Worm (Caenorhabditis elegans): ENCODE data around the gene dld-1.

Gene dld-1

ce11 chrIV:14480565-14480964, 16.2 kb downstream of the dld-1 start:
- peak; percentile 57; the same call in 1 of the 2 replicates for TF ChIP-seq snpc-1.2 (GFP tag; IDR thresholded peaks at IDR 0.05)

DNA sequence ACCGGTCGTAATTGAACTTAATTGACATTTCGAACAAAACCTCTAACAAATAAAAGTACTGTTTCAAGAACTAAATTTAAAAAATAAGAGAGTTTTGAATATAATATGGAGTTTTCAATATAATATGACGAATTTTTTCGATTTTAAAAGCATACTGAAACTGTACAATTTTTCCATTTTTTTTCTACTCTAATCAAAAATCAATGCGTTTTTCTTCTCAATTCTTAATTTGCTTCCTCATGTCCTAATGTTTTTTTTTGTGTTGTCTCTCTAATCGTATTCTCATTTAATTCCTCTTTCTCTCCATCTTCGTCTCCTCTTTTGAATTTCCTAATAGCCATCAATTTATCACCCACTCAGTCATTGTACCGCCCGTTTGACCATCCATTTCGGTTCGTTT, 17.7 kb downstream of the dld-1 start, which contains the start of gene Y57G11A.4:
Gene Y57G11A.4, plus strand, starts transcription at position 301 of the 400 bp plus-strand sequence.
- peak; percentile 42 for TF ChIP-seq nhr-28 (tag; optimal IDR thresholded peaks at IDR 0.05)
- no peak for TF ChIP-seq mdt-29 (GFP tag; IDR thresholded peaks at IDR 0.05)

ce11 chrIV:14483427-14483826, 19.1 kb downstream of the dld-1 start:
- TF ChIP-seq dve-1 (tag; optimal IDR thresholded peaks at IDR 0.05; ENCODE audit: insufficient read depth), result peak; percentile 2
- no peak for TF ChIP-seq daf-16 (GFP tag; optimal IDR thresholded peaks at IDR 0.05)
- peak; percentile 41 for TF ChIP-seq daf-16 (tag; optimal IDR thresholded peaks at IDR 0.05)
- no peak for TF ChIP-seq lin-15B (tag; optimal IDR thresholded peaks at IDR 0.05)
- TF ChIP-seq nhr-41 (GFP tag; IDR thresholded peaks at IDR 0.05), result no peak
- TF ChIP-seq pqm-1 (tag; optimal IDR thresholded peaks at IDR 0.05), result peak; percentile 47
- TF ChIP-seq dmd-6 (GFP tag; IDR thresholded peaks at IDR 0.05), result peak; percentile 23; the same call in 1 of the 2 replicates

DNA sequence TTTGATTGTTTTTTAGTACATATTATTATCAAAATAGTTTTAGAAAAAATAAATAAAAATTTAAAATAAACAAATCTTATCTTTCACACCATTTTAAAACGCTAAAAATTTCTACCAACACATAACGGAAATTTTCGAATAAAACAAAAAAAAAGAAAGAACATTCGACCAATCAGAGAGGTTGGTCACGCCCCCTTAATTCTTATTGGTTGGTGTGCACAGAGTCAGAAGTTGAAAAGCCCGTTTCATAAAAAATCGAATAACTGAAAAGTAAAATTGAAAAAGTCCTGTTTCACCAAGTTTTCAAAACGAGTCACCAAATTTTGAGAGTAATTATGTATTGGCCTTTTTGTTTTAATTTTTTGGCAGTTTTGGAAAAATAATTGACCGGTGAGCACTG, 26.8 kb downstream of the dld-1 start:
- TF ChIP-seq egl-43 (GFP tag; IDR thresholded peaks at IDR 0.05) (no peak), dmd-8 (GFP tag; IDR thresholded peaks at IDR 0.05) (no peak), hmg-1.1 (GFP tag; IDR thresholded peaks at IDR 0.05) (no peak), mdt-29 (GFP tag; IDR thresholded peaks at IDR 0.05) (no peak), nhr-77 (tag; optimal IDR thresholded peaks at IDR 0.05) (no peak), lin-29 (GFP tag; IDR thresholded peaks at IDR 0.05) (no peak), mes-2 (tag; optimal IDR thresholded peaks at IDR 0.05; ENCODE audit: poor library complexity, severe bottlenecking) (no peak), ctbp-1 (GFP tag; IDR thresholded peaks at IDR 0.05) (no peak), dmd-6 (GFP tag; IDR thresholded peaks at IDR 0.05) (no peak)

DNA sequence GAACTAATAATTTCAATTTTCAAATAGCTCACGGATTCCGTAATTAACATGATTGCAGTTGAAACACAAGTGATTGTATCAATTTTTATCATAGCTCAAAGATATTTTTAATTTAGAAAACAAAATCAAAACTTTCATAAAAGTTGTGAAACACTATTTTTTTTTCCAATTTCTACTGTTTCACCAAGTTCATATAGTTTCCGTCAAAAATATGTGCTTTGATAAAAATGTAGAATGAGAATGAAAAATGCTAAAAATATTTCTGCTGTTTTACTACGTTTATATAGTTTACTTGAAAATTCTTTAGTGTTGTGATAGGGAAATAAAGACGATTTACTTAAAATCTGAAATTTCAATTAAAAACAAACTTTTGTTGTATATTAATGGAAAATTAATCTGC, 31.2 kb downstream of the dld-1 start:
- peak; percentile 74 for TF ChIP-seq snpc-1.2 (GFP tag; IDR thresholded peaks at IDR 0.05)
- TF ChIP-seq unc-62 (GFP tag; optimal IDR thresholded peaks at IDR 0.05 in 1 of 2), result peak in 1 of 2 experiments; percentile 49
- TF ChIP-seq unc-62 (tag; optimal IDR thresholded peaks at IDR 0.05), result no peak
- no peak for TF ChIP-seq hlh-30 (tag; optimal IDR thresholded peaks at IDR 0.05; ENCODE audit: insufficient read depth)

DNA sequence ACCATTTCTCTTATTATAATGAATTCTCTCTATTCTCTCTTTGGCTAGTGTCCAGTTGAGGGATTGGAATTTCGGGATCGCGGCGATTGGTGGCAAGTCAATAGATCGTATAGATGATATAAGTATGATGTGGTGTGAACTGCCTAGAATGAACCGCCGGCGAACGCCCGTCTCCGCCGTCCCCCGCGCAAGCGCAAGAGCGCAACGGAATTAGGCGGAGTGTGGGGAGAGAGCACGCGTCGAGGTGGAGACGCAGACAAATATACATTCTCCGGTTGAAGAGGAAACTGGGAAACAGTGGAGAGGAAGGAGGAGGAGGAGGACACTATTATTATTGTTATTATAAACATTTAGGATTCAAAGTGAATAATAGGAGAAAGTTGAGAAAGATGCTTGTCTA, 32.2 kb downstream of the dld-1 start:
- TF ChIP-seq F10B5.3 (tag; optimal IDR thresholded peaks at IDR 0.05) (peak; percentile 41), set-16 (GFP tag; IDR thresholded peaks at IDR 0.05) (peak; percentile 61), fkh-10 (GFP tag; optimal IDR thresholded peaks at IDR 0.05) (no peak), rbr-2 (tag; optimal IDR thresholded peaks at IDR 0.05) (peak; percentile 19)

ce11 chrIV:14505066-14505465, 40.7 kb downstream of the dld-1 start, which contains the start of gene tag-273:
Gene tag-273 (minus strand): TSS chrIV:14505166.
- TF ChIP-seq vab-7 (GFP tag; IDR thresholded peaks at IDR 0.05) (no peak), mep-1 (tag; optimal IDR thresholded peaks at IDR 0.05) (no peak)

ce11 chrIV:14506042-14506441, 41.7 kb downstream of the dld-1 start:
- TF ChIP-seq snpc-1.2 (GFP tag; IDR thresholded peaks at IDR 0.05) (peak; percentile 55; the same call in 1 of the 2 replicates), lsy-2 (tag; optimal IDR thresholded peaks at IDR 0.05) (no peak), daf-16 (GFP tag; optimal IDR thresholded peaks at IDR 0.05) (peak in 1 of 2 experiments; percentile 40), daf-16 (tag; optimal IDR thresholded peaks at IDR 0.05) (no peak)
